Worm (Caenorhabditis elegans): Measurements from ENCODE around the gene npr-24.

npr-24 gene

ce11 chrX:17513507-17514113 lies 27.0 kb upstream of the npr-24 start, which contains the start of gene nhr-1 (continued):
- TF ChIP-seq pha-4 (GFP tag; IDR thresholded peaks at IDR 0.05) (peak; percentile 16; the same call in 1 of the 2 replicates), pha-4 (tag; optimal IDR thresholded peaks at IDR 0.05) (peak; percentile 47), saeg-2 (GFP tag; IDR thresholded peaks at IDR 0.05) (0 out of 2 replicates have a peak, but pooled peaks have one; percentile 49), daf-12 (tag; optimal IDR thresholded peaks at IDR 0.05) (no peak), madf-5 (GFP tag; IDR thresholded peaks at IDR 0.05) (no peak), ZK546.5 (tag; optimal IDR thresholded peaks at IDR 0.05) (no peak), ceh-28 (tag; optimal IDR thresholded peaks at IDR 0.05) (peak; percentile 52), unc-62 (GFP tag; optimal IDR thresholded peaks at IDR 0.05 in 1 of 2) (peak in 1 of 2 experiments; percentile 100), unc-62 (tag; optimal IDR thresholded peaks at IDR 0.05) (no peak), hlh-30 (tag; optimal IDR thresholded peaks at IDR 0.05; ENCODE audit: insufficient read depth) (peak; percentile 95), daf-16 (GFP tag; optimal IDR thresholded peaks at IDR 0.05) (peak in 1 of 2 experiments; percentile 85), daf-16 (tag; optimal IDR thresholded peaks at IDR 0.05) (peak; percentile 71), snpc-1.2 (GFP tag; IDR thresholded peaks at IDR 0.05) (no peak), Y75B8A.6 (GFP tag; IDR thresholded peaks at IDR 0.05) (no peak), ama-1 (optimal IDR thresholded peaks at IDR 0.05) (no peak), nhr-237 (tag; optimal IDR thresholded peaks at IDR 0.05) (peak; percentile 46), mxl-2 (GFP tag; conservative IDR thresholded peaks at IDR 0.05) (no peak), unc-39 (tag; optimal IDR thresholded peaks at IDR 0.05) (no peak), mep-1 (tag; optimal IDR thresholded peaks at IDR 0.05) (peak; percentile 94), fkh-10 (GFP tag; optimal IDR thresholded peaks at IDR 0.05) (peak; percentile 27), tra-1 (GFP tag; IDR thresholded peaks at IDR 0.05) (peak; percentile 88), zfp-3 (GFP tag; conservative IDR thresholded peaks at IDR 0.05) (no peak), F10B5.3 (tag; optimal IDR thresholded peaks at IDR 0.05) (peak; percentile 40), ceh-82 (tag; optimal IDR thresholded peaks at IDR 0.05) (no peak), spr-3 (GFP tag; optimal IDR thresholded peaks at IDR 0.05) (no peak), unc-130 (GFP tag; optimal IDR thresholded peaks at IDR 0.05) (no peak), ceh-20 (GFP tag; IDR thresholded peaks at IDR 0.05) (peak; percentile 81; the same call in 1 of the 2 replicates), nhr-48 (tag; optimal IDR thresholded peaks at IDR 0.05) (peak; percentile 82), cey-2 (tag; optimal IDR thresholded peaks at IDR 0.05; ENCODE audit: borderline replicate concordance, insufficient read depth) (no peak), mes-2 (tag; optimal IDR thresholded peaks at IDR 0.05; ENCODE audit: poor library complexity, severe bottlenecking) (peak; percentile 68), lin-13 (GFP tag; optimal IDR thresholded peaks at IDR 0.05) (peak; percentile 37), nhr-11 (tag; optimal IDR thresholded peaks at IDR 0.05) (peak; percentile 82), nhr-77 (tag; optimal IDR thresholded peaks at IDR 0.05) (peak; percentile 82), Y105C5A.15 (GFP tag; IDR thresholded peaks at IDR 0.05) (no peak), dmd-6 (GFP tag; IDR thresholded peaks at IDR 0.05) (peak; percentile 92), zfp-2 (tag; optimal IDR thresholded peaks at IDR 0.05) (no peak), lin-29 (GFP tag; IDR thresholded peaks at IDR 0.05) (no peak), ztf-7 (tag; optimal IDR thresholded peaks at IDR 0.05) (no peak), ZK337.2 (GFP tag; IDR thresholded peaks at IDR 0.05) (no peak), mxl-3 (GFP tag; optimal IDR thresholded peaks at IDR 0.05) (peak; percentile 92), fos-1 (tag; optimal IDR thresholded peaks at IDR 0.05) (no peak), attf-4 (tag; optimal IDR thresholded peaks at IDR 0.05) (no peak)

- TF ChIP-seq unc-62 (GFP tag; optimal IDR thresholded peaks at IDR 0.05 in 1 of 2) (no peak), unc-62 (tag; optimal IDR thresholded peaks at IDR 0.05) (no peak), D1046.2 (GFP tag; IDR thresholded peaks at IDR 0.05) (no peak), lim-7 (GFP tag; IDR thresholded peaks at IDR 0.05) (no peak), unc-130 (GFP tag; optimal IDR thresholded peaks at IDR 0.05) (no peak), hlh-11 (tag; optimal IDR thresholded peaks at IDR 0.05) (peak; percentile 23), hlh-30 (tag; optimal IDR thresholded peaks at IDR 0.05; ENCODE audit: insufficient read depth) (no peak), ces-1 (GFP tag; optimal IDR thresholded peaks at IDR 0.05) (no peak), nhr-28 (tag; optimal IDR thresholded peaks at IDR 0.05) (peak; percentile 9), php-3 (GFP tag; IDR thresholded peaks at IDR 0.05) (no peak), daf-16 (GFP tag; optimal IDR thresholded peaks at IDR 0.05) (no peak), daf-16 (tag; optimal IDR thresholded peaks at IDR 0.05) (peak; percentile 97), Y5F2A.4 (GFP tag; optimal IDR thresholded peaks at IDR 0.05) (no peak), cey-2 (tag; optimal IDR thresholded peaks at IDR 0.05; ENCODE audit: borderline replicate concordance, insufficient read depth) (no peak), egl-43 (GFP tag; IDR thresholded peaks at IDR 0.05) (no peak), fkh-10 (GFP tag; optimal IDR thresholded peaks at IDR 0.05) (no peak), T26A8.4 (GFP tag; IDR thresholded peaks at IDR 0.05) (no peak), vab-7 (GFP tag; IDR thresholded peaks at IDR 0.05) (no peak)
These were observed 23.9 kb upstream of the npr-24 start for ce11 chrX:17510523-17510922.

Data from whole organism, L4 larva.